Fruit fly (Drosophila melanogaster) whole organism, embryonic: ENCODE results near the gene CG9393.

ENCODE experiments used
- Ada2b ChIP-seq: fragments of 200-800 bp; sonication (Bioruptor generic); IDR thresholded peaks from 2 replicates; pipeline ENCODE4 v1.3.6; 2022; ENCODE audit warnings: missing biosample characterization, missing genetic modification characterization
- Antp ChIP-seq: fragments of 200-800 bp; sonication (Bioruptor generic); optimal IDR thresholded peaks from 3 replicates; lab custom pipeline; 2016; ENCODE audit warnings: missing biosample characterization, missing genetic modification characterization
- Blimp-1 ChIP-seq: fragments of 200-800 bp; sonication (Bioruptor generic); optimal IDR thresholded peaks from 3 replicates; lab custom pipeline; 2018; ENCODE audit warnings: missing biosample characterization, missing genetic modification characterization, mild to moderate bottlenecking, moderate library complexity, missing genetic modification reagents
- CG11695 ChIP-seq: fragments of 200-800 bp; sonication (Bioruptor generic); IDR thresholded peaks from 3 replicates; pipeline ENCODE4 v1.3.6; 2022; ENCODE audit warnings: missing biosample characterization, missing genetic modification characterization
- CG11723 ChIP-seq: fragments of 200-800 bp; sonication (Bioruptor generic); optimal IDR thresholded peaks from 2 replicates; lab custom pipeline; 2017; ENCODE audit warnings: missing biosample characterization, mild to moderate bottlenecking, missing genetic modification characterization
- CG14014 ChIP-seq: fragments of 200-800 bp; sonication (Bioruptor generic); IDR thresholded peaks from 2 replicates; pipeline ENCODE4 v1.3.6; 2022; ENCODE audit warnings: missing biosample characterization, missing genetic modification characterization
- CG17361 ChIP-seq: fragments of 200-800 bp; sonication (Bioruptor generic); IDR thresholded peaks from 3 replicates; pipeline ENCODE4 v1.3.6; 2022; ENCODE audit warnings: missing biosample characterization, missing genetic modification characterization
- CG1792 ChIP-seq: fragments of 200-800 bp; sonication (Bioruptor generic); optimal IDR thresholded peaks from 2 replicates; lab custom pipeline; 2016; ENCODE audit warnings: missing biosample characterization, missing genetic modification characterization
- CG18599 ChIP-seq: fragments of 200-800 bp; sonication (Bioruptor generic); optimal IDR thresholded peaks from 3 replicates; lab custom pipeline; 2017; ENCODE audit warnings: missing biosample characterization, missing genetic modification characterization, mild to moderate bottlenecking, moderate library complexity, missing genetic modification reagents
- CG2712 ChIP-seq: fragments of 200-800 bp; optimal IDR thresholded peaks from 3 replicates; lab custom pipeline; 2019; ENCODE audit warnings: missing biosample characterization, mild to moderate bottlenecking, missing genetic modification characterization, moderate library complexity
- CG2889 ChIP-seq: fragments of 200-800 bp; sonication (Bioruptor generic); IDR thresholded peaks from 3 replicates; pipeline ENCODE4 v1.3.6; 2022; ENCODE audit warnings: missing biosample characterization, missing genetic modification characterization
- CG30403 ChIP-seq: fragments of 200-800 bp; sonication (Bioruptor generic); optimal IDR thresholded peaks from 3 replicates; lab custom pipeline; 2016; ENCODE audit warnings: missing biosample characterization, missing genetic modification characterization
- CG34224 ChIP-seq: fragments of 200-800 bp; sonication (Bioruptor generic); IDR thresholded peaks from 3 replicates; pipeline ENCODE4 v1.3.6; 2022; ENCODE audit warnings: missing biosample characterization, missing genetic modification characterization; ENCODE audit not compliant: partially characterized antibody
- CG4730 ChIP-seq: fragments of 200-800 bp; sonication (Bioruptor generic); IDR thresholded peaks from 2 replicates; pipeline ENCODE4 v1.3.6; 2022; ENCODE audit warnings: missing biosample characterization, missing genetic modification characterization
- CG6254 ChIP-seq: fragments of 200-800 bp; sonication (Bioruptor generic); optimal IDR thresholded peaks from 3 replicates; lab custom pipeline; 2017; ENCODE audit warnings: mild to moderate bottlenecking, missing biosample characterization, missing genetic modification reagents, missing genetic modification characterization
- CG6854 ChIP-seq: fragments of 200-800 bp; sonication (Bioruptor generic); optimal IDR thresholded peaks from 3 replicates; lab custom pipeline; 2017; ENCODE audit warnings: missing biosample characterization, mild to moderate bottlenecking, missing genetic modification characterization
- CG9727 ChIP-seq: fragments of 200-800 bp; sonication (Bioruptor generic); optimal IDR thresholded peaks from 3 replicates; lab custom pipeline; 2017; ENCODE audit warnings: missing biosample characterization, mild to moderate bottlenecking, missing genetic modification characterization
- CG9817 ChIP-seq: fragments of 200-800 bp; sonication (Bioruptor generic); optimal IDR thresholded peaks from 2 replicates; lab custom pipeline; 2018; ENCODE audit warnings: missing biosample characterization, mild to moderate bottlenecking, missing genetic modification characterization, moderate library complexity
- CoRest ChIP-seq: fragments of 200-800 bp; sonication (Bioruptor generic); optimal IDR thresholded peaks from 3 replicates; lab custom pipeline; 2018; ENCODE audit warnings: missing biosample characterization, mild to moderate bottlenecking, missing genetic modification characterization, moderate library complexity
- D ChIP-seq, 2 experiments: fragments of 200-800 bp in 1 of 2; fragments of >200 bp in 1 of 2; sonication (Bioruptor generic) in 1 of 2; optimal IDR thresholded peaks; 2 replicates in 1 of 2; 3 replicates in 1 of 2; lab custom pipeline; 2017; ENCODE audit warnings: mild to moderate bottlenecking in 1 of 2, missing biosample characterization in 1 of 2, missing genetic modification characterization in 1 of 2, missing genetic modification reagents in 1 of 2
- Dad ChIP-seq: fragments of 200-800 bp; sonication (Bioruptor generic); optimal IDR thresholded peaks from 3 replicates; lab custom pipeline; 2016; ENCODE audit warnings: missing biosample characterization, missing genetic modification characterization
- Deaf1 ChIP-seq: fragments of 200-800 bp; optimal IDR thresholded peaks from 3 replicates; lab custom pipeline; 2019; ENCODE audit warnings: missing biosample characterization, mild to moderate bottlenecking, missing genetic modification characterization, moderate library complexity
- Ets65A ChIP-seq: fragments of 200-800 bp; sonication (Bioruptor generic); peaks from one replicate; lab custom pipeline; 2016; ENCODE audit warnings: missing biosample characterization, missing genetic modification characterization
- Gug ChIP-seq: fragments of 200-800 bp; sonication (Bioruptor generic); IDR thresholded peaks from 4 replicates; pipeline ENCODE4 v1.3.6; 2022; ENCODE audit warnings: missing biosample characterization, missing genetic modification characterization
- H15 ChIP-seq: fragments of 200-800 bp; sonication (Bioruptor generic); IDR thresholded peaks from 3 replicates; pipeline ENCODE4 v1.3.6; 2022; ENCODE audit warnings: missing biosample characterization, missing genetic modification characterization
- HLH54F ChIP-seq: fragments of 200-800 bp; sonication (Bioruptor generic); optimal IDR thresholded peaks from 3 replicates; lab custom pipeline; 2016; ENCODE audit warnings: missing biosample characterization, missing genetic modification characterization
- Mad ChIP-seq: fragments of 200-800 bp; sonication (Bioruptor generic); optimal IDR thresholded peaks from 2 replicates; lab custom pipeline; 2016; ENCODE audit warnings: missing biosample characterization, missing genetic modification characterization
- Med ChIP-seq: fragments of 200-800 bp; sonication (Bioruptor generic); peaks from one replicate; lab custom pipeline; 2016; ENCODE audit warnings: missing biosample characterization, missing genetic modification characterization, mild to moderate bottlenecking, inconsistent platforms, moderate library complexity
- Mrtf ChIP-seq: fragments of 200-800 bp; sonication (Bioruptor generic); IDR thresholded peaks from 3 replicates; pipeline ENCODE4 v1.3.6; 2022; ENCODE audit warnings: missing biosample characterization, missing genetic modification characterization
- Pdp1 ChIP-seq, 2 experiments: fragments of 200-800 bp; sonication (Bioruptor generic); optimal IDR thresholded peaks; 3 replicates each; lab custom pipeline; 2016; ENCODE audit warnings: missing biosample characterization in 2 of 2, missing genetic modification characterization in 2 of 2, mild to moderate bottlenecking in 1 of 2, moderate library complexity in 1 of 2
- Ravus ChIP-seq: fragments of 200-800 bp; sonication (Bioruptor generic); IDR thresholded peaks from 2 replicates; pipeline ENCODE4 v1.3.6; 2022; ENCODE audit warnings: missing biosample characterization, missing genetic modification characterization
- Scr ChIP-seq: fragments of 200-800 bp; sonication (Bioruptor generic); IDR thresholded peaks from 2 replicates; pipeline ENCODE4 v1.3.6; 2022; ENCODE audit warnings: missing biosample characterization, missing genetic modification characterization; ENCODE audit not compliant: partially characterized antibody
- Sry-δ ChIP-seq: fragments of 200-800 bp; sonication (Bioruptor generic); optimal IDR thresholded peaks from 2 replicates; lab custom pipeline; 2016; ENCODE audit warnings: missing biosample characterization, missing genetic modification characterization
- ab ChIP-seq: fragments of 200-800 bp; sonication (Bioruptor generic); optimal IDR thresholded peaks from 2 replicates; lab custom pipeline; 2016; ENCODE audit warnings: missing biosample characterization, missing genetic modification characterization
- cas ChIP-seq: fragments of 200-800 bp; sonication (Bioruptor generic); IDR thresholded peaks from 2 replicates; pipeline ENCODE4 v1.3.6; 2022; ENCODE audit warnings: missing biosample characterization, missing genetic modification characterization
- caup ChIP-seq: fragments of 200-800 bp; sonication (Bioruptor generic); optimal IDR thresholded peaks from 3 replicates; lab custom pipeline; 2017; ENCODE audit warnings: missing biosample characterization, mild to moderate bottlenecking, missing genetic modification characterization, moderate library complexity; ENCODE audit not compliant: severe bottlenecking
- chif ChIP-seq, 2 experiments: fragments of 200-800 bp; sonication (Bioruptor generic); optimal IDR thresholded peaks; 3 replicates each; lab custom pipeline; 2016; ENCODE audit warnings: missing biosample characterization in 2 of 2, missing genetic modification characterization in 2 of 2
- ci ChIP-seq: fragments of 200-800 bp; sonication (Bioruptor generic); IDR thresholded peaks from 3 replicates; pipeline ENCODE4 v1.3.6; 2022; ENCODE audit warnings: missing biosample characterization, missing genetic modification characterization
- disco-r ChIP-seq: fragments of 200-800 bp; sonication (Bioruptor generic); optimal IDR thresholded peaks from 2 replicates; lab custom pipeline; 2016; ENCODE audit warnings: missing biosample characterization, missing genetic modification characterization
- grau ChIP-seq: fragments of 200-800 bp; optimal IDR thresholded peaks from 3 replicates; lab custom pipeline; 2019; ENCODE audit warnings: missing biosample characterization, mild to moderate bottlenecking, missing genetic modification characterization, moderate library complexity
- hbn ChIP-seq: fragments of 200-800 bp; sonication (Bioruptor generic); IDR thresholded peaks from 2 replicates; pipeline ENCODE4 v1.3.6; 2022; ENCODE audit warnings: missing biosample characterization, missing genetic modification characterization; ENCODE audit not compliant: partially characterized antibody
- hkb ChIP-seq, 2 experiments: fragments of 200-800 bp in 1 of 2; fragments of >200 bp in 1 of 2; sonication (Bioruptor generic) in 1 of 2; IDR thresholded peaks in 1 of 2; optimal IDR thresholded peaks in 1 of 2; 2 replicates each; pipeline versions ENCODE4 v1.3.6 to Lab custom; 2017 to 2022; ENCODE audit warnings: missing biosample characterization in 1 of 2, missing genetic modification characterization in 1 of 2
- klu ChIP-seq: fragments of 200-800 bp; sonication (Bioruptor generic); IDR thresholded peaks from 2 replicates; pipeline ENCODE4 v1.3.6; 2022; ENCODE audit warnings: missing biosample characterization, missing genetic modification characterization
- lilli ChIP-seq: fragments of 200-800 bp; sonication (Bioruptor generic); optimal IDR thresholded peaks from 3 replicates; lab custom pipeline; 2016; ENCODE audit warnings: missing biosample characterization, missing genetic modification characterization
- pho ChIP-seq: fragments of 200-800 bp; sonication (Bioruptor generic); optimal IDR thresholded peaks from 2 replicates; lab custom pipeline; 2016; ENCODE audit warnings: missing biosample characterization, missing genetic modification characterization
- ssp ChIP-seq: fragments of 200-800 bp; sonication (Bioruptor generic); IDR thresholded peaks from 2 replicates; pipeline ENCODE4 v1.3.6; 2022; ENCODE audit warnings: missing biosample characterization, missing genetic modification characterization
- unc-4 ChIP-seq: fragments of 200-800 bp; sonication (Bioruptor generic); IDR thresholded peaks from 2 replicates; pipeline ENCODE4 v1.3.6; 2022; ENCODE audit warnings: missing biosample characterization, missing genetic modification characterization; ENCODE audit not compliant: partially characterized antibody
- unpg ChIP-seq: fragments of 200-800 bp; sonication (Bioruptor generic); optimal IDR thresholded peaks from 3 replicates; lab custom pipeline; 2018; ENCODE audit warnings: missing biosample characterization, mild to moderate bottlenecking, missing genetic modification characterization, moderate library complexity
- wdn ChIP-seq: fragments of 200-800 bp; sonication (Bioruptor generic); IDR thresholded peaks from 2 replicates; pipeline ENCODE4 v1.3.6; 2022; ENCODE audit warnings: missing biosample characterization, missing genetic modification characterization

Gene CG9393

DNA sequence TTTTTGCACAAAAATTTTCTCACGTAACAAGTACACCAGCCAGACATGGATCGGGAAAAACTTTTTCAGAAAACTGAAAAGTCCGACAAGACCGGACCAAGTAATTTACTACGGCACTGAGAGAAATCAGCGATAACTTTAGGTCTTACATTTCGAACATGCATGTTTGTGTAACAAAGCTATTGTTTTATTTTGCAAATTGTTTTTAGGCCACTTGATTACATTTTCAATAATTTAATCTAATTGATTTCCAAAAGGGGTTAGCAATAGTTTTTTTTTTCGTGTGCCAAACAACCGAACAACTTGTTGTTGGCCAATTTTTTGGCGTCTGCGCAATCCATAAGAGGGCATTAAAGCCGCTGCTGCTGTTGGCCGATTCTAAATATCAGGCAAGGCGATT, 49.7 kb upstream of the CG9393 start (continued):
- TF ChIP-seq disco-r (peak; percentile 8), Pdp1 (GFP tag; optimal IDR thresholded peaks at IDR 0.05; lab: Kevin White, UChicago) (peak; percentile 52 to 54), H15 (GFP tag; lab: Robert Waterston, UW) (0 out of 3 replicates have a peak, but pooled peaks have one; percentile 39), CG9727 (GFP tag; lab: Kevin White, UChicago) (peak; percentile 55), Deaf1 (tag; lab: Kevin White, UChicago) (peak; percentile 13), CG2712 (peak; percentile 46), CG6254 (peak; percentile 30), CG11723 (GFP tag; lab: Kevin White, UChicago) (peak; percentile 13), Antp (GFP tag; lab: Kevin White, UChicago) (peak; percentile 58), CG2889 (GFP tag; lab: Robert Waterston, UW) (0 out of 3 replicates have a peak, but pooled peaks have one; percentile 27), CG4730 (GFP tag; lab: Robert Waterston, UW) (no peak), caup (peak; percentile 62), chif (GFP tag; optimal IDR thresholded peaks at IDR 0.05; lab: Kevin White, UChicago) (peak in 1 of 2 experiments; percentile 38), CG17361 (GFP tag; lab: Robert Waterston, UW) (peak; percentile 48; the same call in 1 of the 3 replicates), klu (0 out of 2 replicates have a peak, but pooled peaks have one; percentile 33), unc-4 (no peak), Med (GFP tag; lab: Kevin White, UChicago) (peak; percentile 96), hbn (no peak), CG1792 (GFP tag; lab: Kevin White, UChicago) (peak; percentile 59), hkb (optimal IDR thresholded peaks at IDR 0.05; lab: Kevin White, UChicago) (no peak), hkb (GFP tag; IDR thresholded peaks at IDR 0.05; lab: Robert Waterston, UW) (peak; percentile 86), cas (GFP tag; lab: Robert Waterston, UW) (no peak), Mad (GFP tag; lab: Kevin White, UChicago) (peak; percentile 15), HLH54F (peak; percentile 46), CoRest (tag; lab: Kevin White, UChicago) (peak; percentile 28), D (optimal IDR thresholded peaks at IDR 0.05; lab: Kevin White, UChicago) (no peak), D (GFP tag; optimal IDR thresholded peaks at IDR 0.05; lab: Kevin White, UChicago) (peak; percentile 22), CG30403 (GFP tag; lab: Kevin White, UChicago) (peak; percentile 72), wdn (GFP tag; lab: Robert Waterston, UW) (no peak), Sry-δ (peak; percentile 42), Ada2b (GFP tag; lab: Robert Waterston, UW) (peak; percentile 74), Ravus (GFP tag; lab: Robert Waterston, UW) (peak; percentile 37; the same call in 1 of the 2 replicates), pho (GFP tag; lab: Kevin White, UChicago) (peak; percentile 47), Blimp-1 (GFP tag; lab: Kevin White, UChicago) (peak; percentile 57), grau (tag; lab: Kevin White, UChicago) (peak; percentile 40), Dad (GFP tag; lab: Kevin White, UChicago) (peak; percentile 59), CG9817 (peak; percentile 33), ssp (GFP tag; lab: Robert Waterston, UW) (peak; percentile 54), CG14014 (GFP tag; lab: Robert Waterston, UW) (peak; percentile 67; the same call in 1 of the 2 replicates), unpg (GFP tag; lab: Kevin White, UChicago) (peak; percentile 67), ci (peak; percentile 61; the same call in 2 of the 3 replicates), Ets65A (GFP tag; lab: Kevin White, UChicago) (peak; percentile 91), CG18599 (GFP tag; lab: Kevin White, UChicago) (peak; percentile 81), CG11695 (GFP tag; lab: Robert Waterston, UW) (no peak), lilli (GFP tag; lab: Kevin White, UChicago) (peak; percentile 81), CG6854 (GFP tag; lab: Kevin White, UChicago) (peak; percentile 43), ab (no peak), Gug (GFP tag; lab: Robert Waterston, UW) (peak; percentile 48; the same call in 3 of the 4 replicates), CG34224 (GFP tag; lab: Robert Waterston, UW) (no peak), Mrtf (GFP tag; lab: Robert Waterston, UW) (no peak; the same call in 2 of the 3 replicates), Scr (GFP tag; lab: Robert Waterston, UW) (no peak)
